Worm (Caenorhabditis elegans): ENCODE data around the gene C35D10.12.
"Not testable (repeated sequence)": the region's sequence is repeated elsewhere in the genome, so short reads cannot be mapped to it uniquely, and the experiment has no call there.

Gene C35D10.12

ce11 chrIII:4874671-4875070 lies at the start of gene C35D10.12:
Gene C35D10.12, minus strand, starts transcription at chrIII:4874771.
- no peak for TF ChIP-seq med-1 (GFP tag; optimal IDR thresholded peaks at IDR 0.05; ENCODE audit: insufficient read depth)
- no peak for TF ChIP-seq klf-2 (GFP tag; conservative IDR thresholded peaks at IDR 0.05)
- no peak for TF ChIP-seq T22C8.4 (GFP tag; IDR thresholded peaks at IDR 0.05)
- no peak for TF ChIP-seq ztf-23 (GFP tag; IDR thresholded peaks at IDR 0.05)
- TF ChIP-seq flt-1 (GFP tag; IDR thresholded peaks at IDR 0.05), result no peak

ce11 chrIII:4924134-4924533 lies 49.6 kb upstream of the C35D10.12 start:
- no peak for TF ChIP-seq flt-1 (GFP tag; IDR thresholded peaks at IDR 0.05)
- TF ChIP-seq ztf-29 (GFP tag; IDR thresholded peaks at IDR 0.05), result no peak
- TF ChIP-seq klf-2 (GFP tag; conservative IDR thresholded peaks at IDR 0.05), result no peak
- no peak for TF ChIP-seq tab-1 (GFP tag; IDR thresholded peaks at IDR 0.05)
- no peak for TF ChIP-seq cog-1 (tag; optimal IDR thresholded peaks at IDR 0.05)

- TF ChIP-seq flt-1 (GFP tag; IDR thresholded peaks at IDR 0.05); tab-1 (GFP tag; IDR thresholded peaks at IDR 0.05); med-1 (GFP tag; optimal IDR thresholded peaks at IDR 0.05; ENCODE audit: insufficient read depth): not testable (repeated sequence)
These were observed 47.4 kb upstream of the C35D10.12 start, which contains the start of gene mmab-1 for ce11 chrIII:4922020-4922419. Gene mmab-1, minus strand, starts transcription at chrIII:4922114.

ce11 chrIII:4920221-4920620 lies 45.6 kb upstream of the C35D10.12 start, which contains the start of gene ula-1:
Gene ula-1, minus strand, starts transcription at chrIII:4920321.
- TF ChIP-seq med-1 (GFP tag; optimal IDR thresholded peaks at IDR 0.05; ENCODE audit: insufficient read depth) (no peak), flt-1 (GFP tag; IDR thresholded peaks at IDR 0.05) (no peak), tab-1 (GFP tag; IDR thresholded peaks at IDR 0.05) (no peak), ref-1 (GFP tag; conservative IDR thresholded peaks at IDR 0.05) (no peak)

- no peak for TF ChIP-seq med-1 (GFP tag; optimal IDR thresholded peaks at IDR 0.05; ENCODE audit: insufficient read depth)
- no peak for TF ChIP-seq cog-1 (tag; optimal IDR thresholded peaks at IDR 0.05)
- no peak for TF ChIP-seq flt-1 (GFP tag; IDR thresholded peaks at IDR 0.05)
- TF ChIP-seq ztf-29 (GFP tag; IDR thresholded peaks at IDR 0.05), result no peak
- TF ChIP-seq tab-1 (GFP tag; IDR thresholded peaks at IDR 0.05), result no peak
- TF ChIP-seq T22C8.4 (GFP tag; IDR thresholded peaks at IDR 0.05), result no peak
- no peak for TF ChIP-seq klf-2 (GFP tag; conservative IDR thresholded peaks at IDR 0.05)
- TF ChIP-seq ztf-23 (GFP tag; IDR thresholded peaks at IDR 0.05), result no peak
These were observed 44.3 kb upstream of the C35D10.12 start for ce11 chrIII:4918906-4919305.

ce11 chrIII:4917960-4918712 lies 43.6 kb upstream of the C35D10.12 start, which contains the start of gene rpb-8:
Gene rpb-8, minus strand, starts transcription at chrIII:4918008.
- no peak for TF ChIP-seq cog-1 (tag; optimal IDR thresholded peaks at IDR 0.05)
- TF ChIP-seq klf-2 (GFP tag; conservative IDR thresholded peaks at IDR 0.05), result no peak
- TF ChIP-seq med-1 (GFP tag; optimal IDR thresholded peaks at IDR 0.05; ENCODE audit: insufficient read depth), result no peak
- no peak for TF ChIP-seq T22C8.4 (GFP tag; IDR thresholded peaks at IDR 0.05)

- TF ChIP-seq med-1 (GFP tag; optimal IDR thresholded peaks at IDR 0.05; ENCODE audit: insufficient read depth) (no peak), tab-1 (GFP tag; IDR thresholded peaks at IDR 0.05) (no peak), ztf-29 (GFP tag; IDR thresholded peaks at IDR 0.05) (no peak), ref-1 (GFP tag; conservative IDR thresholded peaks at IDR 0.05) (no peak), cog-1 (tag; optimal IDR thresholded peaks at IDR 0.05) (no peak), flt-1 (GFP tag; IDR thresholded peaks at IDR 0.05) (no peak), T22C8.4 (GFP tag; IDR thresholded peaks at IDR 0.05) (no peak), klf-2 (GFP tag; conservative IDR thresholded peaks at IDR 0.05) (no peak), ztf-23 (GFP tag; IDR thresholded peaks at IDR 0.05) (no peak)
These were observed 42.5 kb upstream of the C35D10.12 start, which contains the start of gene rars-1 for ce11 chrIII:4917077-4917476. Gene rars-1, minus strand, starts transcription at chrIII:4917177.

- TF ChIP-seq tab-1 (GFP tag; IDR thresholded peaks at IDR 0.05) (no peak), ref-1 (GFP tag; conservative IDR thresholded peaks at IDR 0.05) (no peak), ztf-29 (GFP tag; IDR thresholded peaks at IDR 0.05) (no peak), med-1 (GFP tag; optimal IDR thresholded peaks at IDR 0.05; ENCODE audit: insufficient read depth) (no peak), T22C8.4 (GFP tag; IDR thresholded peaks at IDR 0.05) (no peak), flt-1 (GFP tag; IDR thresholded peaks at IDR 0.05) (no peak), klf-2 (GFP tag; conservative IDR thresholded peaks at IDR 0.05) (no peak), ztf-23 (GFP tag; IDR thresholded peaks at IDR 0.05) (no peak), cog-1 (tag; optimal IDR thresholded peaks at IDR 0.05) (no peak)
These were observed 39.2 kb upstream of the C35D10.12 start for ce11 chrIII:4913736-4914135.

ce11 chrIII:4912317-4912716 lies 37.7 kb upstream of the C35D10.12 start, which contains the start of the genes F26F4.9 and cee-1:
Gene F26F4.9, minus strand, starts transcription at chrIII:4912521.
Gene cee-1, plus strand, starts transcription at chrIII:4912699.
- TF ChIP-seq cog-1 (tag; optimal IDR thresholded peaks at IDR 0.05) (peak; percentile 36), tab-1 (GFP tag; IDR thresholded peaks at IDR 0.05) (no peak)

- no peak for TF ChIP-seq ref-1 (GFP tag; conservative IDR thresholded peaks at IDR 0.05)
- no peak for TF ChIP-seq ztf-29 (GFP tag; IDR thresholded peaks at IDR 0.05)
- no peak for TF ChIP-seq cog-1 (tag; optimal IDR thresholded peaks at IDR 0.05)
- TF ChIP-seq klf-2 (GFP tag; conservative IDR thresholded peaks at IDR 0.05), result no peak
- no peak for TF ChIP-seq med-1 (GFP tag; optimal IDR thresholded peaks at IDR 0.05; ENCODE audit: insufficient read depth)
- TF ChIP-seq flt-1 (GFP tag; IDR thresholded peaks at IDR 0.05), result no peak
- TF ChIP-seq T22C8.4 (GFP tag; IDR thresholded peaks at IDR 0.05), result no peak
- TF ChIP-seq ztf-23 (GFP tag; IDR thresholded peaks at IDR 0.05), result no peak
- no peak for TF ChIP-seq tab-1 (GFP tag; IDR thresholded peaks at IDR 0.05)
These were observed 36.4 kb upstream of the C35D10.12 start, which contains the start of gene F26F4.2 for ce11 chrIII:4910956-4911355. Gene F26F4.2, plus strand, starts transcription at chrIII:4911256.

Measured in whole organism, midembryonic.